Worm (Caenorhabditis elegans): ENCODE measurements around the gene ceh-10.

The ceh-10 gene

ce11 chrIII:5836261-5836660, 37.4 kb downstream of the ceh-10 start:
- TF ChIP-seq D1046.2 (GFP tag; IDR thresholded peaks at IDR 0.05) (no peak), unc-130 (GFP tag; optimal IDR thresholded peaks at IDR 0.05) (no peak), mdl-1 (tag; optimal IDR thresholded peaks at IDR 0.05) (peak in 1 of 2 experiments; percentile 2), pqm-1 (tag; optimal IDR thresholded peaks at IDR 0.05) (no peak), madf-5 (GFP tag; IDR thresholded peaks at IDR 0.05) (no peak), mep-1 (tag; optimal IDR thresholded peaks at IDR 0.05) (no peak), lsy-2 (tag; optimal IDR thresholded peaks at IDR 0.05) (no peak), daf-16 (GFP tag; optimal IDR thresholded peaks at IDR 0.05) (no peak), daf-16 (tag; optimal IDR thresholded peaks at IDR 0.05) (peak; percentile 30), zag-1 (tag; optimal IDR thresholded peaks at IDR 0.05) (no peak), ceh-62 (tag; optimal IDR thresholded peaks at IDR 0.05) (no peak), nhr-48 (tag; optimal IDR thresholded peaks at IDR 0.05) (no peak), unc-62 (GFP tag; optimal IDR thresholded peaks at IDR 0.05 in 1 of 2) (peak in 1 of 2 experiments; percentile 86), unc-62 (tag; optimal IDR thresholded peaks at IDR 0.05) (no peak), Y48G9A.11 (GFP tag; IDR thresholded peaks at IDR 0.05) (no peak), ces-1 (GFP tag; optimal IDR thresholded peaks at IDR 0.05) (no peak), F26F4.8 (GFP tag; conservative IDR thresholded peaks at IDR 0.05) (no peak), nhr-25 (tag; optimal IDR thresholded peaks at IDR 0.05; ENCODE audit: borderline replicate concordance, insufficient read depth) (no peak)

- TF ChIP-seq mxl-2 (GFP tag; conservative IDR thresholded peaks at IDR 0.05): no peak
- no peak for TF ChIP-seq php-3 (GFP tag; IDR thresholded peaks at IDR 0.05)
- no peak for TF ChIP-seq F49E8.2 (tag; optimal IDR thresholded peaks at IDR 0.05; ENCODE audit: borderline replicate concordance)
- TF ChIP-seq fkh-10 (GFP tag; optimal IDR thresholded peaks at IDR 0.05): no peak
- TF ChIP-seq vab-7 (GFP tag; IDR thresholded peaks at IDR 0.05): no peak
- 0 out of 2 replicates have a peak, but pooled peaks have one; percentile 32 for TF ChIP-seq snpc-1.2 (GFP tag; IDR thresholded peaks at IDR 0.05)
- TF ChIP-seq nhr-25 (tag; optimal IDR thresholded peaks at IDR 0.05; ENCODE audit: borderline replicate concordance, insufficient read depth): no peak
- no peak for TF ChIP-seq Y48G9A.11 (GFP tag; IDR thresholded peaks at IDR 0.05)
- TF ChIP-seq ctbp-1 (GFP tag; IDR thresholded peaks at IDR 0.05): no peak
- TF ChIP-seq lir-3 (tag; optimal IDR thresholded peaks at IDR 0.05): no peak
- no peak for TF ChIP-seq zfp-3 (GFP tag; conservative IDR thresholded peaks at IDR 0.05)
- TF ChIP-seq ZK337.2 (GFP tag; IDR thresholded peaks at IDR 0.05): 0 out of 2 replicates have a peak, but pooled peaks have one; percentile 15
- no peak for TF ChIP-seq madf-5 (GFP tag; IDR thresholded peaks at IDR 0.05)
- no peak for TF ChIP-seq nhr-77 (tag; optimal IDR thresholded peaks at IDR 0.05)
- no peak for TF ChIP-seq snpc-4 (tag; optimal IDR thresholded peaks at IDR 0.05)
- TF ChIP-seq unc-39 (tag; optimal IDR thresholded peaks at IDR 0.05): no peak
- peak in 1 of 2 experiments; percentile 63 for TF ChIP-seq unc-62 (GFP tag; optimal IDR thresholded peaks at IDR 0.05 in 1 of 2)
- no peak for TF ChIP-seq unc-62 (tag; optimal IDR thresholded peaks at IDR 0.05)
- TF ChIP-seq nhr-6 (tag; optimal IDR thresholded peaks at IDR 0.05): no peak
- no peak for TF ChIP-seq lin-1 (GFP tag; IDR thresholded peaks at IDR 0.05)
These were observed 38.0 kb downstream of the ceh-10 start, which contains the start of gene W04D12.1 for ce11 chrIII:5836816-5837215. W04D12.1 (plus strand) TSS chrIII:5836926.

ce11 chrIII:5838159-5839046, 39.6 kb downstream of the ceh-10 start:
- no peak for TF ChIP-seq fkh-10 (GFP tag; optimal IDR thresholded peaks at IDR 0.05)
- peak; percentile 15 for TF ChIP-seq duxl-1 (tag; optimal IDR thresholded peaks at IDR 0.05; ENCODE audit: poor library complexity)
- TF ChIP-seq spr-3 (GFP tag; optimal IDR thresholded peaks at IDR 0.05): no peak
- TF ChIP-seq daf-16 (GFP tag; optimal IDR thresholded peaks at IDR 0.05): peak in 1 of 2 experiments; percentile 60
- peak; percentile 82 for TF ChIP-seq daf-16 (tag; optimal IDR thresholded peaks at IDR 0.05)
- no peak for TF ChIP-seq egl-27 (tag; optimal IDR thresholded peaks at IDR 0.05)
- TF ChIP-seq Y105C5A.15 (GFP tag; IDR thresholded peaks at IDR 0.05): no peak
- peak; percentile 27; the same call in 1 of the 2 replicates for TF ChIP-seq T26A8.4 (GFP tag; IDR thresholded peaks at IDR 0.05)
- TF ChIP-seq aha-1 (tag): peak; percentile 25
- TF ChIP-seq rbr-2 (tag; optimal IDR thresholded peaks at IDR 0.05): no peak
- TF ChIP-seq D1046.2 (GFP tag; IDR thresholded peaks at IDR 0.05): no peak
- TF ChIP-seq spr-1 (tag; optimal IDR thresholded peaks at IDR 0.05): no peak
- no peak for TF ChIP-seq ctbp-1 (GFP tag; IDR thresholded peaks at IDR 0.05)
- no peak for TF ChIP-seq zag-1 (tag; optimal IDR thresholded peaks at IDR 0.05)
- TF ChIP-seq gei-8 (GFP tag; optimal IDR thresholded peaks at IDR 0.05): no peak
- TF ChIP-seq php-3 (GFP tag; IDR thresholded peaks at IDR 0.05): peak; percentile 87
- no peak for TF ChIP-seq F49E8.2 (tag; optimal IDR thresholded peaks at IDR 0.05; ENCODE audit: borderline replicate concordance)
- TF ChIP-seq F26F4.8 (GFP tag; conservative IDR thresholded peaks at IDR 0.05): no peak
- TF ChIP-seq nhr-41 (GFP tag; IDR thresholded peaks at IDR 0.05): no peak
- TF ChIP-seq ZK546.5 (tag; optimal IDR thresholded peaks at IDR 0.05): no peak
- 0 out of 2 replicates have a peak, but pooled peaks have one; percentile 31 for TF ChIP-seq zfp-3 (GFP tag; conservative IDR thresholded peaks at IDR 0.05)
- TF ChIP-seq nhr-25 (tag; optimal IDR thresholded peaks at IDR 0.05; ENCODE audit: borderline replicate concordance, insufficient read depth): no peak
- TF ChIP-seq skn-1 (tag; optimal IDR thresholded peaks at IDR 0.05): no peak
